Fruit fly (Drosophila melanogaster): ENCODE measurements around the gene SmydA-4.
A peak's percentile ranks its signal among the peaks of the same experiment; 100 is the strongest.

Gene SmydA-4

dm6 chrX:11081242-11081641 lies 36.7 kb downstream of the SmydA-4 start (continued):
- TF ChIP-seq CG14860 (GFP tag; IDR thresholded peaks at IDR 0.05; ENCODE audit: partially characterized antibody) (no peak), HLH3B (GFP tag; IDR thresholded peaks at IDR 0.05) (peak; percentile 28; the same call in 1 of the 2 replicates), bowl (GFP tag; IDR thresholded peaks at IDR 0.05) (no peak), CG10654 (GFP tag; optimal IDR thresholded peaks at IDR 0.05) (no peak), HLHmδ (GFP tag; optimal IDR thresholded peaks at IDR 0.05) (no peak), dpn (GFP tag; optimal IDR thresholded peaks at IDR 0.05) (peak in 1 of 2 experiments; percentile 57), Lpt (GFP tag; optimal IDR thresholded peaks at IDR 0.05) (no peak), tup (GFP tag; optimal IDR thresholded peaks at IDR 0.05) (no peak), Deaf1 (tag; optimal IDR thresholded peaks at IDR 0.05) (no peak), CG12659 (GFP tag; optimal IDR thresholded peaks at IDR 0.05) (peak; percentile 49), CG7839 (tag; optimal IDR thresholded peaks at IDR 0.05) (peak; percentile 62), CG17802 (tag; optimal IDR thresholded peaks at IDR 0.05) (no peak), Elba2 (GFP tag; optimal IDR thresholded peaks at IDR 0.05) (no peak), sens (GFP tag) (peak; percentile 78), ranshi (GFP tag; IDR thresholded peaks at IDR 0.05) (peak; percentile 51; the same call in 1 of the 2 replicates), CG13624 (GFP tag; optimal IDR thresholded peaks at IDR 0.05) (peak; percentile 2), CG8924 (tag; optimal IDR thresholded peaks at IDR 0.05) (peak; percentile 48), Pdp1 (GFP tag; optimal IDR thresholded peaks at IDR 0.05) (peak in 1 of 2 experiments; percentile 36), Nf-YA (GFP tag; IDR thresholded peaks at IDR 0.05) (no peak), CG2712 (tag; optimal IDR thresholded peaks at IDR 0.05) (no peak), hb (GFP tag; IDR thresholded peaks at IDR 0.05; ENCODE audit: partially characterized antibody) (no peak), tll (GFP tag; optimal IDR thresholded peaks at IDR 0.05) (no peak), pan (optimal IDR thresholded peaks at IDR 0.05) (no peak), pan (GFP tag; optimal IDR thresholded peaks at IDR 0.05 in 1 of 2, IDR thresholded peaks at IDR 0.05 in 1 of 2) (no peak), Max (GFP tag; optimal IDR thresholded peaks at IDR 0.05) (peak; percentile 8), Bteb2 (GFP tag; optimal IDR thresholded peaks at IDR 0.05) (no peak), CG18764 (GFP tag; optimal IDR thresholded peaks at IDR 0.05) (no peak), CG18599 (GFP tag; optimal IDR thresholded peaks at IDR 0.05) (peak; percentile 78), corto (GFP tag; optimal IDR thresholded peaks at IDR 0.05) (no peak), CG18619 (GFP tag; optimal IDR thresholded peaks at IDR 0.05) (peak; percentile 33), Hmr (GFP tag; optimal IDR thresholded peaks at IDR 0.05) (peak; percentile 67), Atf-2 (GFP tag; optimal IDR thresholded peaks at IDR 0.05) (no peak), Dek (tag; optimal IDR thresholded peaks at IDR 0.05) (peak; percentile 19), CG15011 (GFP tag; optimal IDR thresholded peaks at IDR 0.05) (peak; percentile 7), MTF-1 (GFP tag; optimal IDR thresholded peaks at IDR 0.05; ENCODE audit: borderline replicate concordance) (no peak), CG16815 (GFP tag; optimal IDR thresholded peaks at IDR 0.05) (peak; percentile 11), row (GFP tag; IDR thresholded peaks at IDR 0.05) (peak; percentile 64), HmgD (GFP tag; optimal IDR thresholded peaks at IDR 0.05) (no peak), Hmx (GFP tag; optimal IDR thresholded peaks at IDR 0.05) (no peak), insv (GFP tag; optimal IDR thresholded peaks at IDR 0.05) (no peak), Asciz (GFP tag; optimal IDR thresholded peaks at IDR 0.05) (peak; percentile 2), lmd (GFP tag; IDR thresholded peaks at IDR 0.05) (peak; percentile 55; the same call in 1 of the 2 replicates), CG9932 (GFP tag; IDR thresholded peaks at IDR 0.05) (0 out of 2 replicates have a peak, but pooled peaks have one; percentile 21), CG4424 (GFP tag; optimal IDR thresholded peaks at IDR 0.05) (peak; percentile 1), sqz (GFP tag; optimal IDR thresholded peaks at IDR 0.05) (no peak), B-H1 (GFP tag; IDR thresholded peaks at IDR 0.05) (no peak), exex (tag; optimal IDR thresholded peaks at IDR 0.05) (no peak), CG8290 (GFP tag; optimal IDR thresholded peaks at IDR 0.05) (no peak), CG8290 (tag; optimal IDR thresholded peaks at IDR 0.05) (no peak), ro (GFP tag; IDR thresholded peaks at IDR 0.05) (no peak), CG11560 (tag; IDR thresholded peaks at IDR 0.05) (no peak)
